Worm (Caenorhabditis elegans): ENCODE results near the gene strd-1.

DNA sequence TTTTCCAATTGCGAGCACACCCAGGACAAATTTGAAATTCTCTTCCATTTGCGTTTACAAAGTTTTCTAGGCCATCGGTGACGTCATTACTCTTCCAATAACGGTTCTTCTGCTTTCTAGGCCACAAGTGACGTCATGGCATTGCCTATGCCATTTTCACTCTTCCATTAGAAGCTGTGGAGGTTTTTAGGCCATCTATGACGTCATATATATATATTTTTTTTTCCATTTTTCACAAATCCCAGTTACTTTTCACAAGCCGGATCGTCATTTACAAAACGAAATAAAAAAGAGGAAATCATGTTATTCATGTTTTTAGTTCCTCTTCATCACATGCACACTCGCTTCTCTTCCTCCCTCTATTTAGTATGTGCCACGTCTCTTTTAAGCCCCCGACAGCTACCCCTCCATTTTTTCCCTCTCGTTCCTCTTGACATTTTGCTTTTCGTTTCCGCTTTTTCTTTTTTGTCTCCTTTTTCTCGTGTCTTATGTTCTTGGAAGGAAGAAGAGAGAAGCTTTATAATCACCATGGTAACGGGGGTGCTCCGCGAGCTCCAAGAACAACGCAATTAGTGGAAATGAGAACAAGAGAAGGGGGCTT lies 44.1 kb upstream of the strd-1 start:
- no peak for TF ChIP-seq ceh-82 (tag; optimal IDR thresholded peaks at IDR 0.05)
- TF ChIP-seq nhr-25 (tag; optimal IDR thresholded peaks at IDR 0.05), result no peak
- TF ChIP-seq nhr-28 (tag; optimal IDR thresholded peaks at IDR 0.05), result no peak
- TF ChIP-seq pha-4 (tag; optimal IDR thresholded peaks at IDR 0.05), result no peak
- no peak for TF ChIP-seq egl-5 (tag; optimal IDR thresholded peaks at IDR 0.05)
- no peak for TF ChIP-seq nhr-77 (tag; optimal IDR thresholded peaks at IDR 0.05)
